Worm (Caenorhabditis elegans): ENCODE measurements around the gene K07F5.15.

DNA sequence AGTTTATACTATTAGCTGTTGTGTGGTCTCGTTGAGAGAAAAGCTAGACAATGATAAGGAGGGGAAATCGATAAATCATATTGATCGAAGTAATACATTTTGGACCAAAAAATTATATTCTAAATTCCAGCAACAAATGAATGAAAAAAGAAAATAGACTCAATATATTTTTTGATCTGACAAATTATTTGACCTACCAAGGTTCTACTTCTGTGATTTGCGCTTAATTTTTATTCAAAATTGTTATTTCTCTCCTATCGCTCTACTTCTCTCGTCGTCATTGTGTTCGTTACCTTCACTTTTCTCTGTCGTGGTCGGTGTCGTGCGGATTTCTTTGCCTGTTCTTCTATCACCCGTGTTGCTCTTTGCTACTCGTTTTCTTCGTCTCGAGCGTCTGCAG lies 5.9 kb upstream of the K07F5.15 start:
- TF ChIP-seq him-1 (tag; optimal IDR thresholded peaks at IDR 0.05) (no peak), ceh-27 (GFP tag; optimal IDR thresholded peaks at IDR 0.05) (no peak), ztf-22 (GFP tag; optimal IDR thresholded peaks at IDR 0.05) (no peak), lin-26 (GFP tag; IDR thresholded peaks at IDR 0.05) (no peak), aptf-3 (GFP tag; IDR thresholded peaks at IDR 0.05) (no peak), mxl-1 (tag; optimal IDR thresholded peaks at IDR 0.05) (no peak), tlf-1 (GFP tag; optimal IDR thresholded peaks at IDR 0.05) (no peak), zim-3 (tag; optimal IDR thresholded peaks at IDR 0.05) (no peak), unc-62 (GFP tag; optimal IDR thresholded peaks at IDR 0.05) (no peak), bed-2 (GFP tag; IDR thresholded peaks at IDR 0.05) (no peak), lsl-1 (GFP tag; optimal IDR thresholded peaks at IDR 0.05) (no peak), T07F8.4 (tag; optimal IDR thresholded peaks at IDR 0.05) (no peak), tbp1 (GFP tag; optimal IDR thresholded peaks at IDR 0.05) (no peak), ztf-6 (GFP tag; IDR thresholded peaks at IDR 0.05) (no peak)
